Fruit fly (Drosophila melanogaster): ENCODE measurements around the gene CG32512.

CG32512 gene

dm6 chrX:21046141-21046540 lies 21.2 kb downstream of the CG32512 start:
- no peak for TF ChIP-seq Pif1A (GFP tag; optimal IDR thresholded peaks at IDR 0.05)
- TF ChIP-seq CG14655 (GFP tag; optimal IDR thresholded peaks at IDR 0.05): no peak
- no peak for TF ChIP-seq CG9948 (tag; optimal IDR thresholded peaks at IDR 0.05)
- TF ChIP-seq D1 (tag; optimal IDR thresholded peaks at IDR 0.05): no peak
- TF ChIP-seq CG4496 (GFP tag; IDR thresholded peaks at IDR 0.05): no peak
- TF ChIP-seq CG8159 (tag; optimal IDR thresholded peaks at IDR 0.05): no peak
- no peak for TF ChIP-seq EcR (GFP tag; optimal IDR thresholded peaks at IDR 0.05)
- TF ChIP-seq CG15710 (tag; optimal IDR thresholded peaks at IDR 0.05): no peak
- TF ChIP-seq fd96Ca (GFP tag; IDR thresholded peaks at IDR 0.05): no peak

- TF ChIP-seq CG17806 (tag; optimal IDR thresholded peaks at IDR 0.05): peak; percentile 37
- peak; percentile 40 for TF ChIP-seq CG34367 (tag; optimal IDR thresholded peaks at IDR 0.05)
- TF ChIP-seq gl (tag; optimal IDR thresholded peaks at IDR 0.05): peak; percentile 76
- peak; percentile 41 for TF ChIP-seq CG32121 (GFP tag; IDR thresholded peaks at IDR 0.05)
- TF ChIP-seq CG8159 (tag; optimal IDR thresholded peaks at IDR 0.05): peak; percentile 56
- TF ChIP-seq Pif1A (GFP tag; optimal IDR thresholded peaks at IDR 0.05): peak; percentile 57
- TF ChIP-seq CG14655 (GFP tag; optimal IDR thresholded peaks at IDR 0.05): peak; percentile 66
- peak; percentile 29; the same call in 1 of the 3 replicates for TF ChIP-seq fd96Ca (GFP tag; IDR thresholded peaks at IDR 0.05)
- TF ChIP-seq CG4496 (GFP tag; IDR thresholded peaks at IDR 0.05): peak; percentile 28; the same call in 1 of the 3 replicates
- TF ChIP-seq Snoo (tag; optimal IDR thresholded peaks at IDR 0.05): no peak
- peak; percentile 86 for TF ChIP-seq CG12605 (GFP tag; IDR thresholded peaks at IDR 0.05)
- peak; percentile 68 for TF ChIP-seq Ets98B (GFP tag; IDR thresholded peaks at IDR 0.05)
- peak; percentile 64 for TF ChIP-seq CG8301 (tag; optimal IDR thresholded peaks at IDR 0.05)
- TF ChIP-seq CG10348 (GFP tag; IDR thresholded peaks at IDR 0.05): no peak
- TF ChIP-seq D1 (tag; optimal IDR thresholded peaks at IDR 0.05): peak; percentile 45
- TF ChIP-seq CG9948 (tag; optimal IDR thresholded peaks at IDR 0.05): no peak
- TF ChIP-seq CG13204 (GFP tag; optimal IDR thresholded peaks at IDR 0.05): peak; percentile 14
- peak; percentile 18 for TF ChIP-seq CG15710 (tag; optimal IDR thresholded peaks at IDR 0.05)
- peak; percentile 46 for TF ChIP-seq EcR (GFP tag; optimal IDR thresholded peaks at IDR 0.05)
- peak; percentile 31 for TF ChIP-seq Pif1B (GFP tag; optimal IDR thresholded peaks at IDR 0.05)
- no peak for TF ChIP-seq rn (GFP tag; IDR thresholded peaks at IDR 0.05)
These were observed 21.8 kb downstream of the CG32512 start for dm6 chrX:21045448-21045941.

dm6 chrX:21044831-21045447 lies 22.4 kb downstream of the CG32512 start, which contains the start of gene Cbs:
Cbs (plus strand) TSS chrX:21045138.
- TF ChIP-seq CG14655 (GFP tag; optimal IDR thresholded peaks at IDR 0.05): peak; percentile 73
- peak; percentile 40 for TF ChIP-seq CG32121 (GFP tag; IDR thresholded peaks at IDR 0.05)
- peak; percentile 35 for TF ChIP-seq D1 (tag; optimal IDR thresholded peaks at IDR 0.05)
- TF ChIP-seq CG8159 (tag; optimal IDR thresholded peaks at IDR 0.05): peak; percentile 53
- no peak for TF ChIP-seq CG17806 (tag; optimal IDR thresholded peaks at IDR 0.05)
- no peak for TF ChIP-seq CG8301 (tag; optimal IDR thresholded peaks at IDR 0.05)
- no peak; the same call in 1 of the 2 replicates for TF ChIP-seq Ets98B (GFP tag; IDR thresholded peaks at IDR 0.05)
- peak; percentile 12 for TF ChIP-seq CG34367 (tag; optimal IDR thresholded peaks at IDR 0.05)
- TF ChIP-seq gl (tag; optimal IDR thresholded peaks at IDR 0.05): no peak
- TF ChIP-seq CG4496 (GFP tag; IDR thresholded peaks at IDR 0.05): peak; percentile 60
- TF ChIP-seq Snoo (tag; optimal IDR thresholded peaks at IDR 0.05): peak; percentile 17
- TF ChIP-seq CG12605 (GFP tag; IDR thresholded peaks at IDR 0.05): no peak
- peak; percentile 54 for TF ChIP-seq CG9948 (tag; optimal IDR thresholded peaks at IDR 0.05)
- TF ChIP-seq fd96Ca (GFP tag; IDR thresholded peaks at IDR 0.05): peak; percentile 76
- TF ChIP-seq CG15710 (tag; optimal IDR thresholded peaks at IDR 0.05): peak; percentile 30

- TF ChIP-seq Snoo (tag; optimal IDR thresholded peaks at IDR 0.05) (no peak), CG13204 (GFP tag; optimal IDR thresholded peaks at IDR 0.05) (no peak), CG8301 (tag; optimal IDR thresholded peaks at IDR 0.05) (peak; percentile 59), CG4496 (GFP tag; IDR thresholded peaks at IDR 0.05) (peak; percentile 90), fd96Ca (GFP tag; IDR thresholded peaks at IDR 0.05) (peak; percentile 45; the same call in 2 of the 3 replicates), CG12605 (GFP tag; IDR thresholded peaks at IDR 0.05) (peak; percentile 77), CG8159 (tag; optimal IDR thresholded peaks at IDR 0.05) (peak; percentile 50), CG9948 (tag; optimal IDR thresholded peaks at IDR 0.05) (no peak), EcR (GFP tag; optimal IDR thresholded peaks at IDR 0.05) (peak; percentile 21), rn (GFP tag; IDR thresholded peaks at IDR 0.05) (0 out of 2 replicates have a peak, but pooled peaks have one; percentile 24), CG15710 (tag; optimal IDR thresholded peaks at IDR 0.05) (peak; percentile 15), Pif1B (GFP tag; optimal IDR thresholded peaks at IDR 0.05) (peak; percentile 66), Ets98B (GFP tag; IDR thresholded peaks at IDR 0.05) (peak; percentile 82), D1 (tag; optimal IDR thresholded peaks at IDR 0.05) (no peak), CG32121 (GFP tag; IDR thresholded peaks at IDR 0.05) (peak; percentile 66), Pif1A (GFP tag; optimal IDR thresholded peaks at IDR 0.05) (peak; percentile 70), CG17806 (tag; optimal IDR thresholded peaks at IDR 0.05) (peak; percentile 43), gl (tag; optimal IDR thresholded peaks at IDR 0.05) (peak; percentile 19), CG34367 (tag; optimal IDR thresholded peaks at IDR 0.05) (peak; percentile 23)
These were observed 23.0 kb downstream of the CG32512 start for dm6 chrX:21044278-21044830.
